Worm (Caenorhabditis elegans) whole organism, L1 larva: ENCODE data around the gene T21D12.14.

Experiments
- aha-1 ChIP-seq: fragments of 150-350 bp; optimal IDR thresholded peaks from 2 replicates; lab custom pipeline; 2014; ENCODE audit warnings: missing biosample characterization, missing genetic modification characterization
- alr-1 ChIP-seq: fragments of 200-800 bp; sonication (Bioruptor generic); optimal IDR thresholded peaks from 2 replicates; lab custom pipeline; 2018; ENCODE audit warnings: borderline replicate concordance, mild to moderate bottlenecking, missing genetic modification characterization, missing compliant biosample characterization
- ceh-82 ChIP-seq, 3 experiments: fragments of 150-350 bp in 1 of 3; sonication (generic microtip) in 2 of 3; optimal IDR thresholded peaks; 2 replicates each; lab custom pipeline; 2014 to 2017; ENCODE audit warnings: missing biosample characterization in 3 of 3, missing genetic modification characterization in 3 of 3
- ceh-88 ChIP-seq: fragments of 200-800 bp; sonication (Bioruptor generic); IDR thresholded peaks from 2 replicates; pipeline ENCODE4 v1.3.6; 2022; ENCODE audit warnings: missing genetic modification characterization, missing compliant biosample characterization
- elt-3 ChIP-seq, 6 experiments: fragments of 150-350 bp in 1 of 6; sonication (generic microtip); optimal IDR thresholded peaks; 2 replicates each; lab custom pipeline; 2017 to 2018; ENCODE audit warnings: missing biosample characterization in 6 of 6, missing genetic modification characterization in 6 of 6, inconsistent platforms in 1 of 6
- lin-13 ChIP-seq: fragments of 150-350 bp; optimal IDR thresholded peaks from 2 replicates; lab custom pipeline; 2014; ENCODE audit warnings: missing biosample characterization, missing genetic modification reagents, missing genetic modification characterization
- lin-35 ChIP-seq, 2 experiments: fragments of 150-350 bp; optimal IDR thresholded peaks; 2 replicates each; lab custom pipeline; 2014; ENCODE audit warnings: missing biosample characterization in 2 of 2, missing genetic modification characterization in 2 of 2, missing genetic modification reagents in 2 of 2
- nhr-11 ChIP-seq: fragments of 150-350 bp; optimal IDR thresholded peaks from 2 replicates; lab custom pipeline; 2014; ENCODE audit warnings: missing biosample characterization, missing genetic modification characterization
- nhr-237 ChIP-seq: fragments of 150-350 bp; optimal IDR thresholded peaks from 2 replicates; lab custom pipeline; 2014; ENCODE audit warnings: missing biosample characterization, missing genetic modification characterization
- nhr-76 ChIP-seq: sonication (generic microtip); optimal IDR thresholded peaks from 2 replicates; lab custom pipeline; 2017; ENCODE audit warnings: missing biosample characterization, missing genetic modification characterization
- nhr-85 ChIP-seq: sonication (generic microtip); peaks from one replicate; lab custom pipeline; 2016; ENCODE audit warnings: missing genetic modification characterization, inconsistent platforms, missing compliant biosample characterization
- pqm-1 ChIP-seq: sonication (generic microtip); optimal IDR thresholded peaks from 3 replicates; lab custom pipeline; 2017; ENCODE audit warnings: missing biosample characterization, missing genetic modification characterization
- snpc-4 ChIP-seq: fragments of 150-350 bp; optimal IDR thresholded peaks from 2 replicates; lab custom pipeline; 2014; ENCODE audit warnings: missing biosample characterization, missing genetic modification characterization
- zag-1 ChIP-seq: fragments of 150-350 bp; optimal IDR thresholded peaks from 2 replicates; lab custom pipeline; 2014; ENCODE audit warnings: missing biosample characterization, missing genetic modification characterization

DNA sequence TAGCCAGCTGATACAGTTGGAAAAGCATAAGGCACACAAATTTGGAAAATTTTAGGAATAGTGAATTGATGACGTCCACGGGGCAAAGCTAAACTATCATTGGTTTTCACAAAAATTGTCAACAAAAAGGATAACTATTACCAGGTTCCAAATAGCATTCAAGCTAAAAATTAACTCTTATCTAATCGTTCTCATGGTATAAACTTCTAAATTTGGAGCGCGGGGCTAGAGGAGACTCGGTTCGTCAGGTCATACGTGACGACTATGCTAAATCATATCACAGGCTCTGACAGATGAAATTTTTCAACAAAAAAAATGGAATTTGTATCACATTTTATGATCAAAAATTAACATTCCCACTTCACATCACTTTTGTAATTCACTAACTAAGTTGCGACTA, 11.3 kb upstream of the T21D12.14 start:
- TF ChIP-seq nhr-76 (tag; lab: Kevin White, UChicago), result no peak
- TF ChIP-seq lin-13 (GFP tag; lab: Kevin White, UChicago), result no peak
- TF ChIP-seq zag-1 (tag; lab: Kevin White, UChicago), result no peak
- no peak for TF ChIP-seq nhr-11 (tag; lab: Kevin White, UChicago)
- TF ChIP-seq alr-1, result no peak
- no peak for TF ChIP-seq elt-3 (tag; optimal IDR thresholded peaks at IDR 0.05; lab: Kevin White, UChicago)
- TF ChIP-seq snpc-4 (tag; lab: Kevin White, UChicago), result no peak
- no peak for TF ChIP-seq nhr-237 (tag; lab: Kevin White, UChicago)
- no peak for TF ChIP-seq nhr-85 (tag; lab: Kevin White, UChicago)
- no peak for TF ChIP-seq ceh-88 (GFP tag; lab: Robert Waterston, UW)
- no peak for TF ChIP-seq ceh-82 (tag; optimal IDR thresholded peaks at IDR 0.05; lab: Kevin White, UChicago)
- TF ChIP-seq aha-1, result no peak
- no peak for TF ChIP-seq pqm-1 (tag; lab: Kevin White, UChicago)
- no peak for TF ChIP-seq lin-35 (GFP tag; optimal IDR thresholded peaks at IDR 0.05; lab: Kevin White, UChicago)
